Fruit fly (Drosophila melanogaster) whole organism, embryonic: Measurements from ENCODE around the gene Ran-like.

ENCODE experiments used
- C15 ChIP-seq: fragments of 200-800 bp; sonication (Bioruptor generic); IDR thresholded peaks from 3 replicates; pipeline ENCODE4 v1.3.6; 2022; ENCODE audit warnings: missing biosample characterization, missing genetic modification characterization
- CG12071 ChIP-seq: fragments of 200-800 bp; sonication (Bioruptor generic); optimal IDR thresholded peaks from 3 replicates; lab custom pipeline; 2018; ENCODE audit warnings: missing biosample characterization, mild to moderate bottlenecking, missing genetic modification characterization
- CG14441 ChIP-seq: fragments of 200-800 bp; sonication (Bioruptor generic); IDR thresholded peaks from 2 replicates; pipeline ENCODE4 v1.3.6; 2022; ENCODE audit warnings: missing biosample characterization, missing genetic modification characterization
- CG1603 ChIP-seq: fragments of 200-800 bp; sonication (Bioruptor generic); optimal IDR thresholded peaks from 2 replicates; lab custom pipeline; 2019; ENCODE audit warnings: missing biosample characterization, mild to moderate bottlenecking, missing genetic modification characterization, moderate library complexity
- CG1647 ChIP-seq: fragments of 200-800 bp; sonication (Bioruptor generic); optimal IDR thresholded peaks from 3 replicates; lab custom pipeline; 2016; ENCODE audit warnings: missing biosample characterization, missing genetic modification characterization
- CG17359 ChIP-seq: fragments of 200-800 bp; sonication (Bioruptor generic); optimal IDR thresholded peaks from 3 replicates; lab custom pipeline; 2018; ENCODE audit warnings: missing biosample characterization, mild to moderate bottlenecking, missing genetic modification characterization, moderate library complexity
- CG18619 ChIP-seq: fragments of 200-800 bp; sonication (Bioruptor generic); optimal IDR thresholded peaks from 3 replicates; lab custom pipeline; 2017; ENCODE audit warnings: missing biosample characterization, mild to moderate bottlenecking, missing genetic modification characterization
- CG2712 ChIP-seq: fragments of 200-800 bp; optimal IDR thresholded peaks from 3 replicates; lab custom pipeline; 2019; ENCODE audit warnings: missing biosample characterization, mild to moderate bottlenecking, missing genetic modification characterization, moderate library complexity
- CG3281 ChIP-seq: fragments of 200-800 bp; sonication (Bioruptor generic); optimal IDR thresholded peaks from 3 replicates; lab custom pipeline; 2017; ENCODE audit warnings: missing biosample characterization, mild to moderate bottlenecking, missing genetic modification characterization
- CG33557 ChIP-seq: fragments of 200-800 bp; sonication (Bioruptor generic); optimal IDR thresholded peaks from 2 replicates; lab custom pipeline; 2019; ENCODE audit warnings: missing biosample characterization, mild to moderate bottlenecking, missing genetic modification characterization, moderate library complexity
- CG3407 ChIP-seq: fragments of 200-800 bp; sonication (Bioruptor generic); optimal IDR thresholded peaks from 2 replicates; lab custom pipeline; 2018; ENCODE audit warnings: missing biosample characterization, mild to moderate bottlenecking, missing genetic modification characterization
- CG34224 ChIP-seq: fragments of 200-800 bp; sonication (Bioruptor generic); IDR thresholded peaks from 3 replicates; pipeline ENCODE4 v1.3.6; 2022; ENCODE audit warnings: missing biosample characterization, missing genetic modification characterization; ENCODE audit not compliant: partially characterized antibody
- CG3726 ChIP-seq: fragments of 200-800 bp; sonication (Bioruptor generic); IDR thresholded peaks from 3 replicates; pipeline ENCODE4, ENCODE4 v1.3.6; 2022; ENCODE audit warnings: missing biosample characterization, missing genetic modification characterization
- CG3995 ChIP-seq: fragments of 200-800 bp; sonication (Bioruptor generic); optimal IDR thresholded peaks from 3 replicates; lab custom pipeline; 2016; ENCODE audit warnings: missing biosample characterization, missing genetic modification characterization
- CG42726 ChIP-seq: fragments of 200-800 bp; sonication (Bioruptor generic); IDR thresholded peaks from 2 replicates; pipeline ENCODE4 v1.3.6; 2022; ENCODE audit warnings: missing biosample characterization, missing genetic modification characterization; ENCODE audit not compliant: partially characterized antibody
- CG4360 ChIP-seq: fragments of 200-800 bp; sonication (Bioruptor generic); IDR thresholded peaks from 2 replicates; pipeline ENCODE4 v1.3.6; 2022; ENCODE audit warnings: missing biosample characterization, missing genetic modification characterization
- CG4820 ChIP-seq: fragments of 200-800 bp; sonication (Bioruptor generic); optimal IDR thresholded peaks from 3 replicates; lab custom pipeline; 2016; ENCODE audit warnings: missing biosample characterization, missing genetic modification characterization
- CG9609 ChIP-seq: fragments of 200-800 bp; sonication (Bioruptor generic); optimal IDR thresholded peaks from 3 replicates; lab custom pipeline; 2016; ENCODE audit warnings: missing biosample characterization, missing genetic modification characterization
- CG9876 ChIP-seq: fragments of 200-800 bp; sonication (Bioruptor generic); optimal IDR thresholded peaks from 2 replicates; lab custom pipeline; 2016; ENCODE audit warnings: missing biosample characterization, missing genetic modification characterization
- Dad ChIP-seq: fragments of 200-800 bp; sonication (Bioruptor generic); optimal IDR thresholded peaks from 3 replicates; lab custom pipeline; 2016; ENCODE audit warnings: missing biosample characterization, missing genetic modification characterization
- ERR ChIP-seq: fragments of 200-800 bp; sonication (Bioruptor generic); optimal IDR thresholded peaks from 2 replicates; lab custom pipeline; 2016; ENCODE audit warnings: missing biosample characterization, missing genetic modification characterization
- Eip74EF ChIP-seq, 2 experiments: fragments of 200-800 bp in 1 of 2; fragments of >200 bp in 1 of 2; sonication (Bioruptor generic) in 1 of 2; optimal IDR thresholded peaks; 2 replicates each; lab custom pipeline; 2017 to 2019; ENCODE audit warnings: missing biosample characterization in 2 of 2, missing genetic modification characterization in 2 of 2, mild to moderate bottlenecking in 1 of 2, moderate library complexity in 1 of 2
- H2.0 ChIP-seq: fragments of 200-800 bp; sonication (Bioruptor generic); IDR thresholded peaks from 2 replicates; pipeline ENCODE4 v1.3.6; 2022; ENCODE audit warnings: missing biosample characterization, missing genetic modification characterization
- Max ChIP-seq: fragments of 200-800 bp; sonication (Bioruptor generic); optimal IDR thresholded peaks from 2 replicates; lab custom pipeline; 2016; ENCODE audit warnings: missing biosample characterization, mild to moderate bottlenecking, missing genetic modification characterization
- Opbp ChIP-seq: fragments of 200-800 bp; sonication (Bioruptor generic); IDR thresholded peaks from 3 replicates; pipeline ENCODE4 v1.3.6; 2022; ENCODE audit warnings: missing biosample characterization, missing genetic modification characterization; ENCODE audit not compliant: partially characterized antibody
- Tbp ChIP-seq: fragments of >200 bp; optimal IDR thresholded peaks from 2 replicates; lab custom pipeline; 2018; ENCODE audit warnings: missing biosample characterization, missing genetic modification characterization
- ara ChIP-seq: fragments of 200-800 bp; sonication (Bioruptor generic); IDR thresholded peaks from 2 replicates; pipeline ENCODE4 v1.3.6; 2022; ENCODE audit warnings: missing biosample characterization, missing genetic modification characterization
- caup ChIP-seq: fragments of 200-800 bp; sonication (Bioruptor generic); optimal IDR thresholded peaks from 3 replicates; lab custom pipeline; 2017; ENCODE audit warnings: missing biosample characterization, mild to moderate bottlenecking, missing genetic modification characterization, moderate library complexity; ENCODE audit not compliant: severe bottlenecking
- crc ChIP-seq: fragments of 200-800 bp; sonication (Bioruptor generic); optimal IDR thresholded peaks from 2 replicates; lab custom pipeline; 2016; ENCODE audit warnings: missing biosample characterization, missing genetic modification characterization
- croc ChIP-seq: fragments of 200-800 bp; sonication (Bioruptor generic); conservative IDR thresholded peaks from 3 replicates; pipeline ENCODE4 v1.3.6; 2022; ENCODE audit warnings: missing biosample characterization, missing genetic modification characterization
- cwo ChIP-seq: fragments of 200-800 bp; sonication (Bioruptor generic); optimal IDR thresholded peaks from 3 replicates; lab custom pipeline; 2017; ENCODE audit warnings: missing biosample characterization, missing genetic modification characterization, mild to moderate bottlenecking, moderate library complexity, missing genetic modification reagents
- dm ChIP-seq: fragments of 200-800 bp; sonication (Bioruptor generic); optimal IDR thresholded peaks from 3 replicates; lab custom pipeline; 2016; ENCODE audit warnings: missing biosample characterization, missing genetic modification characterization
- dmrt11E ChIP-seq: fragments of 200-800 bp; sonication (Bioruptor generic); optimal IDR thresholded peaks from 3 replicates; lab custom pipeline; 2018; ENCODE audit warnings: missing biosample characterization, mild to moderate bottlenecking, missing genetic modification characterization, moderate library complexity
- dmrt99B ChIP-seq: fragments of 200-800 bp; sonication (Bioruptor generic); optimal IDR thresholded peaks from 2 replicates; lab custom pipeline; 2018; ENCODE audit warnings: missing biosample characterization, mild to moderate bottlenecking, missing genetic modification characterization, moderate library complexity
- gsb ChIP-seq: fragments of 200-800 bp; sonication (Bioruptor generic); IDR thresholded peaks from 2 replicates; pipeline ENCODE4 v1.3.6; 2022; ENCODE audit warnings: missing biosample characterization, missing genetic modification characterization
- mld ChIP-seq: fragments of 200-800 bp; sonication (Bioruptor generic); IDR thresholded peaks from 3 replicates; pipeline ENCODE4 v1.3.6; 2022; ENCODE audit warnings: missing biosample characterization, missing genetic modification characterization; ENCODE audit not compliant: partially characterized antibody
- onecut ChIP-seq: fragments of 200-800 bp; sonication (Bioruptor generic); IDR thresholded peaks from 2 replicates; pipeline ENCODE4 v1.3.6; 2022; ENCODE audit warnings: missing biosample characterization, missing genetic modification characterization
- org-1 ChIP-seq: fragments of 200-800 bp; sonication (Bioruptor generic); optimal IDR thresholded peaks from 2 replicates; lab custom pipeline; 2017; ENCODE audit warnings: missing biosample characterization, missing genetic modification characterization
- otp ChIP-seq: fragments of 200-800 bp; sonication (Bioruptor generic); IDR thresholded peaks from 3 replicates; pipeline ENCODE4, ENCODE4 v1.3.6; 2022; ENCODE audit warnings: missing biosample characterization, missing genetic modification characterization
- pzg ChIP-seq: fragments of 200-800 bp; sonication (Bioruptor generic); optimal IDR thresholded peaks from 3 replicates; lab custom pipeline; 2018; ENCODE audit warnings: missing biosample characterization, mild to moderate bottlenecking, missing genetic modification characterization, moderate library complexity
- schlank ChIP-seq: fragments of 200-800 bp; sonication (Bioruptor generic); optimal IDR thresholded peaks from 2 replicates; lab custom pipeline; 2018; ENCODE audit warnings: missing biosample characterization, mild to moderate bottlenecking, missing genetic modification characterization
- seq ChIP-seq: fragments of 200-800 bp; sonication (Bioruptor generic); IDR thresholded peaks from 2 replicates; pipeline ENCODE4 v1.3.6; 2022; ENCODE audit warnings: missing biosample characterization, missing genetic modification characterization
- sob ChIP-seq: fragments of 200-800 bp; sonication (Bioruptor generic); IDR thresholded peaks from 2 replicates; pipeline ENCODE4 v1.3.6; 2022; ENCODE audit warnings: missing biosample characterization, missing genetic modification characterization
- tgo ChIP-seq: fragments of 200-800 bp; sonication (Bioruptor generic); IDR thresholded peaks from 3 replicates; pipeline ENCODE4 v1.3.6; 2022; ENCODE audit warnings: missing biosample characterization, missing genetic modification characterization
- twi ChIP-seq: fragments of 200-800 bp; optimal IDR thresholded peaks from 2 replicates; lab custom pipeline; 2019; ENCODE audit warnings: missing biosample characterization, mild to moderate bottlenecking, missing genetic modification characterization, moderate library complexity
- vnd ChIP-seq: fragments of 200-800 bp; sonication (Bioruptor generic); IDR thresholded peaks from 3 replicates; pipeline ENCODE4 v1.3.6; 2022; ENCODE audit warnings: missing biosample characterization, missing genetic modification characterization; ENCODE audit not compliant: partially characterized antibody
- zen2 ChIP-seq: fragments of 200-800 bp; sonication (Bioruptor generic); IDR thresholded peaks from 3 replicates; pipeline ENCODE4 v1.3.6; 2022; ENCODE audit warnings: missing biosample characterization, missing genetic modification characterization; ENCODE audit not compliant: partially characterized antibody
- zfh2 ChIP-seq: fragments of 200-800 bp; sonication (Bioruptor generic); optimal IDR thresholded peaks from 2 replicates; lab custom pipeline; 2016; ENCODE audit warnings: missing biosample characterization, missing genetic modification characterization

Ran-like gene

dm6 chr3L:15500813-15501645, 15.8 kb upstream of the Ran-like start, which contains the start of gene CG7272 (continued):
- TF ChIP-seq CG4820 (GFP tag; lab: Kevin White, UChicago) (no peak), otp (GFP tag; lab: Robert Waterston, UW) (0 out of 3 replicates have a peak, but pooled peaks have one; percentile 6), CG3726 (no peak), zen2 (GFP tag; lab: Robert Waterston, UW) (no peak; the same call in 2 of the 3 replicates), ERR (GFP tag; lab: Kevin White, UChicago) (peak; percentile 31), Opbp (GFP tag; lab: Robert Waterston, UW) (no peak), CG3407 (GFP tag; lab: Kevin White, UChicago) (no peak), gsb (no peak), CG9609 (GFP tag; lab: Kevin White, UChicago) (no peak), croc (GFP tag; lab: Robert Waterston, UW) (no peak), dmrt11E (tag; lab: Kevin White, UChicago) (no peak), schlank (no peak), CG17359 (no peak), CG3281 (GFP tag; lab: Kevin White, UChicago) (peak; percentile 3), seq (GFP tag; lab: Robert Waterston, UW) (peak; percentile 23; the same call in 1 of the 2 replicates), crc (GFP tag; lab: Kevin White, UChicago) (no peak), CG33557 (GFP tag; lab: Kevin White, UChicago) (no peak), C15 (GFP tag; lab: Robert Waterston, UW) (no peak), CG4360 (GFP tag; lab: Robert Waterston, UW) (no peak), onecut (GFP tag; lab: Robert Waterston, UW) (no peak), pzg (GFP tag; lab: Kevin White, UChicago) (peak; percentile 83), CG9876 (GFP tag; lab: Kevin White, UChicago) (no peak), H2.0 (GFP tag; lab: Robert Waterston, UW) (no peak), tgo (GFP tag; lab: Robert Waterston, UW) (no peak), dmrt99B (tag; lab: Kevin White, UChicago) (no peak), org-1 (GFP tag; lab: Kevin White, UChicago) (no peak), Eip74EF (GFP tag; optimal IDR thresholded peaks at IDR 0.05; lab: Kevin White, UChicago) (no peak), CG1647 (GFP tag; lab: Kevin White, UChicago) (no peak), twi (tag; lab: Kevin White, UChicago) (no peak), CG34224 (GFP tag; lab: Robert Waterston, UW) (peak; percentile 42; the same call in 2 of the 3 replicates), mld (GFP tag; lab: Robert Waterston, UW) (0 out of 3 replicates have a peak, but pooled peaks have one; percentile 17), zfh2 (GFP tag; lab: Kevin White, UChicago) (peak; percentile 20), CG2712 (tag; lab: Kevin White, UChicago) (peak; percentile 7), CG18619 (GFP tag; lab: Kevin White, UChicago) (no peak), CG14441 (no peak), caup (GFP tag; lab: Kevin White, UChicago) (peak; percentile 38), CG3995 (GFP tag; lab: Kevin White, UChicago) (no peak), vnd (GFP tag; lab: Robert Waterston, UW) (peak; percentile 39; the same call in 2 of the 3 replicates), CG42726 (GFP tag; lab: Robert Waterston, UW) (no peak), ara (GFP tag; lab: Robert Waterston, UW) (no peak), CG12071 (GFP tag; lab: Kevin White, UChicago) (peak; percentile 5), dm (GFP tag; lab: Kevin White, UChicago) (no peak), CG1603 (tag; lab: Kevin White, UChicago) (peak; percentile 39), cwo (GFP tag; lab: Kevin White, UChicago) (no peak), sob (peak; percentile 15; the same call in 1 of the 2 replicates), Tbp (GFP tag; lab: Kevin White, UChicago) (no peak), Max (GFP tag; lab: Kevin White, UChicago) (no peak), Dad (GFP tag; lab: Kevin White, UChicago) (no peak)
